Fruit fly (Drosophila melanogaster) whole organism, embryonic: Measurements from ENCODE around the gene RpS12.

Experiments used
- Asciz ChIP-seq: fragments of 200-800 bp; sonication (Bioruptor generic); optimal IDR thresholded peaks from 2 replicates; lab custom pipeline; 2017; ENCODE audit warnings: missing biosample characterization, mild to moderate bottlenecking, missing genetic modification characterization, missing genetic modification reagents
- CG10959 ChIP-seq: fragments of 200-800 bp; sonication (Bioruptor generic); IDR thresholded peaks from 2 replicates; pipeline ENCODE4 v1.3.6; 2022; ENCODE audit warnings: missing biosample characterization, missing genetic modification characterization
- CG11398 ChIP-seq: fragments of 200-800 bp; sonication (Bioruptor generic); optimal IDR thresholded peaks from 2 replicates; lab custom pipeline; 2016; ENCODE audit warnings: missing biosample characterization, missing genetic modification characterization
- CG14667 ChIP-seq: fragments of 200-800 bp; sonication (Bioruptor generic); IDR thresholded peaks from 2 replicates; pipeline ENCODE4 v1.3.6; 2022; ENCODE audit warnings: missing biosample characterization, missing genetic modification characterization
- CG17328 ChIP-seq: fragments of 200-800 bp; sonication (Bioruptor generic); IDR thresholded peaks from 2 replicates; pipeline ENCODE4 v1.3.6; 2022; ENCODE audit warnings: missing biosample characterization, missing genetic modification characterization
- CG18599 ChIP-seq: fragments of 200-800 bp; sonication (Bioruptor generic); optimal IDR thresholded peaks from 3 replicates; lab custom pipeline; 2017; ENCODE audit warnings: missing biosample characterization, missing genetic modification characterization, mild to moderate bottlenecking, moderate library complexity, missing genetic modification reagents
- CG34224 ChIP-seq: fragments of 200-800 bp; sonication (Bioruptor generic); IDR thresholded peaks from 3 replicates; pipeline ENCODE4 v1.3.6; 2022; ENCODE audit warnings: missing biosample characterization, missing genetic modification characterization; ENCODE audit not compliant: partially characterized antibody
- CG3995 ChIP-seq: fragments of 200-800 bp; sonication (Bioruptor generic); optimal IDR thresholded peaks from 3 replicates; lab custom pipeline; 2016; ENCODE audit warnings: missing biosample characterization, missing genetic modification characterization
- CG4730 ChIP-seq: fragments of 200-800 bp; sonication (Bioruptor generic); IDR thresholded peaks from 2 replicates; pipeline ENCODE4 v1.3.6; 2022; ENCODE audit warnings: missing biosample characterization, missing genetic modification characterization
- CG6254 ChIP-seq: fragments of 200-800 bp; sonication (Bioruptor generic); optimal IDR thresholded peaks from 3 replicates; lab custom pipeline; 2017; ENCODE audit warnings: mild to moderate bottlenecking, missing biosample characterization, missing genetic modification reagents, missing genetic modification characterization
- CG6791 ChIP-seq: fragments of 200-800 bp; sonication (Bioruptor generic); IDR thresholded peaks from 3 replicates; pipeline ENCODE4 v1.3.6; 2022; ENCODE audit warnings: missing biosample characterization, missing genetic modification characterization; ENCODE audit not compliant: partially characterized antibody
- CG7271 ChIP-seq: fragments of 200-800 bp; sonication (Bioruptor generic); optimal IDR thresholded peaks from 2 replicates; lab custom pipeline; 2018; ENCODE audit warnings: missing biosample characterization, mild to moderate bottlenecking, missing genetic modification characterization, moderate library complexity
- CG8290 ChIP-seq, 3 experiments: fragments of 200-800 bp; sonication (Bioruptor generic); optimal IDR thresholded peaks; 2 replicates each; lab custom pipeline; 2016 to 2019; ENCODE audit warnings: missing biosample characterization in 3 of 3, missing genetic modification characterization in 3 of 3, mild to moderate bottlenecking in 2 of 3, moderate library complexity in 1 of 3
- CG8359 ChIP-seq: fragments of 200-800 bp; sonication (Bioruptor generic); optimal IDR thresholded peaks from 2 replicates; lab custom pipeline; 2017; ENCODE audit warnings: missing biosample characterization, mild to moderate bottlenecking, missing genetic modification characterization, borderline replicate concordance
- CG8388 ChIP-seq: fragments of 200-800 bp; sonication (Bioruptor generic); optimal IDR thresholded peaks from 2 replicates; lab custom pipeline; 2019; ENCODE audit warnings: missing biosample characterization, mild to moderate bottlenecking, missing genetic modification characterization, moderate library complexity
- CG9437 ChIP-seq: fragments of 200-800 bp; sonication (Bioruptor generic); optimal IDR thresholded peaks from 2 replicates; lab custom pipeline; 2018; ENCODE audit warnings: missing biosample characterization, mild to moderate bottlenecking, missing genetic modification characterization
- CG9727 ChIP-seq: fragments of 200-800 bp; sonication (Bioruptor generic); optimal IDR thresholded peaks from 3 replicates; lab custom pipeline; 2017; ENCODE audit warnings: missing biosample characterization, mild to moderate bottlenecking, missing genetic modification characterization
- CG9797 ChIP-seq: fragments of 200-800 bp; sonication (Bioruptor generic); optimal IDR thresholded peaks from 3 replicates; lab custom pipeline; 2018; ENCODE audit warnings: missing biosample characterization, mild to moderate bottlenecking, missing genetic modification characterization
- Dref ChIP-seq: fragments of 200-800 bp; sonication (Bioruptor generic); IDR thresholded peaks from 2 replicates; pipeline ENCODE4 v1.3.6; 2022; ENCODE audit warnings: missing biosample characterization, missing genetic modification characterization
- Hr39 ChIP-seq: fragments of >200 bp; optimal IDR thresholded peaks from 2 replicates; lab custom pipeline; 2017
- Hsf ChIP-seq: fragments of 200-800 bp; sonication (Bioruptor generic); optimal IDR thresholded peaks from 3 replicates; lab custom pipeline; 2016; ENCODE audit warnings: missing biosample characterization, missing genetic modification characterization
- Lpt ChIP-seq: fragments of >200 bp; optimal IDR thresholded peaks from 2 replicates; lab custom pipeline; 2018; ENCODE audit warnings: missing biosample characterization, missing genetic modification characterization
- Med ChIP-seq: fragments of 200-800 bp; sonication (Bioruptor generic); peaks from one replicate; lab custom pipeline; 2016; ENCODE audit warnings: missing biosample characterization, missing genetic modification characterization, mild to moderate bottlenecking, inconsistent platforms, moderate library complexity
- Nf-YB ChIP-seq: fragments of 200-800 bp; sonication (Bioruptor generic); optimal IDR thresholded peaks from 3 replicates; lab custom pipeline; 2019; ENCODE audit warnings: missing biosample characterization, mild to moderate bottlenecking, missing genetic modification characterization, moderate library complexity
- NfI ChIP-seq: fragments of 200-800 bp; sonication (Bioruptor generic); optimal IDR thresholded peaks from 3 replicates; lab custom pipeline; 2018; ENCODE audit warnings: missing biosample characterization, mild to moderate bottlenecking, missing genetic modification characterization, moderate library complexity
- Rfx ChIP-seq: fragments of 200-800 bp; sonication (Bioruptor generic); IDR thresholded peaks from 2 replicates; pipeline ENCODE4 v1.3.6; 2022; ENCODE audit warnings: missing biosample characterization, missing genetic modification characterization
- Stat92E ChIP-seq, 3 experiments: fragments of >200 bp in 2 of 3; fragments of 200-800 bp in 1 of 3; sonication (Bioruptor generic) in 1 of 3; optimal IDR thresholded peaks; 2 replicates each; lab custom pipeline; 2017 to 2019; ENCODE audit warnings: missing biosample characterization in 3 of 3, missing genetic modification characterization in 3 of 3, mild to moderate bottlenecking in 1 of 3, moderate library complexity in 1 of 3
- bab2 ChIP-seq: fragments of 200-800 bp; sonication (Bioruptor generic); optimal IDR thresholded peaks from 2 replicates; lab custom pipeline; 2016; ENCODE audit warnings: missing biosample characterization, missing genetic modification characterization
- ci ChIP-seq: fragments of 200-800 bp; sonication (Bioruptor generic); IDR thresholded peaks from 3 replicates; pipeline ENCODE4 v1.3.6; 2022; ENCODE audit warnings: missing biosample characterization, missing genetic modification characterization
- croc ChIP-seq: fragments of 200-800 bp; sonication (Bioruptor generic); conservative IDR thresholded peaks from 3 replicates; pipeline ENCODE4 v1.3.6; 2022; ENCODE audit warnings: missing biosample characterization, missing genetic modification characterization
- danr ChIP-seq: fragments of 200-800 bp; sonication (Bioruptor generic); IDR thresholded peaks from 2 replicates; pipeline ENCODE4 v1.3.6; 2022; ENCODE audit warnings: missing biosample characterization, missing genetic modification characterization
- disco-r ChIP-seq: fragments of 200-800 bp; sonication (Bioruptor generic); optimal IDR thresholded peaks from 2 replicates; lab custom pipeline; 2016; ENCODE audit warnings: missing biosample characterization, missing genetic modification characterization
- dmrt11E ChIP-seq: fragments of 200-800 bp; sonication (Bioruptor generic); optimal IDR thresholded peaks from 3 replicates; lab custom pipeline; 2018; ENCODE audit warnings: missing biosample characterization, mild to moderate bottlenecking, missing genetic modification characterization, moderate library complexity
- emc ChIP-seq: fragments of 200-800 bp; sonication (Bioruptor generic); optimal IDR thresholded peaks from 2 replicates; lab custom pipeline; 2016; ENCODE audit warnings: missing biosample characterization, missing genetic modification characterization
- eve ChIP-seq, 2 experiments: fragments of >200 bp; optimal IDR thresholded peaks; 2 replicates each; lab custom pipeline; 2017; ENCODE audit warnings: missing biosample characterization in 2 of 2, missing genetic modification characterization in 2 of 2
- ewg ChIP-seq: fragments of 200-800 bp; sonication (Bioruptor generic); optimal IDR thresholded peaks from 3 replicates; lab custom pipeline; 2017; ENCODE audit warnings: mild to moderate bottlenecking, missing biosample characterization, missing genetic modification reagents, missing genetic modification characterization
- eyg ChIP-seq: fragments of 200-800 bp; sonication (Bioruptor generic); optimal IDR thresholded peaks from 3 replicates; lab custom pipeline; 2016; ENCODE audit warnings: missing biosample characterization, missing genetic modification characterization
- fru ChIP-seq: fragments of >200 bp; optimal IDR thresholded peaks from 2 replicates; lab custom pipeline; 2017
- grn ChIP-seq: fragments of 200-800 bp; sonication (Bioruptor generic); optimal IDR thresholded peaks from 3 replicates; lab custom pipeline; 2017; ENCODE audit warnings: missing biosample characterization, missing genetic modification characterization
- ken ChIP-seq: fragments of 200-800 bp; sonication (Bioruptor generic); IDR thresholded peaks from 3 replicates; pipeline ENCODE4 v1.3.6; 2022; ENCODE audit warnings: missing biosample characterization, missing genetic modification characterization
- lab ChIP-seq: fragments of 200-800 bp; sonication (Bioruptor generic); optimal IDR thresholded peaks from 3 replicates; lab custom pipeline; 2017; ENCODE audit warnings: missing biosample characterization, missing genetic modification characterization, mild to moderate bottlenecking, moderate library complexity, missing genetic modification reagents
- lbe ChIP-seq: fragments of 200-800 bp; sonication (Bioruptor generic); optimal IDR thresholded peaks from 2 replicates; lab custom pipeline; 2016; ENCODE audit warnings: missing biosample characterization, mild to moderate bottlenecking, missing genetic modification characterization
- nau ChIP-seq: fragments of 200-800 bp; sonication (Bioruptor generic); optimal IDR thresholded peaks from 3 replicates; lab custom pipeline; 2017; ENCODE audit warnings: missing biosample characterization, mild to moderate bottlenecking, missing genetic modification characterization, missing genetic modification reagents
- row ChIP-seq: fragments of 200-800 bp; sonication (Bioruptor generic); IDR thresholded peaks from 3 replicates; pipeline ENCODE4 v1.3.6; 2022; ENCODE audit warnings: missing biosample characterization, missing genetic modification characterization
- seq ChIP-seq: fragments of 200-800 bp; sonication (Bioruptor generic); IDR thresholded peaks from 2 replicates; pipeline ENCODE4 v1.3.6; 2022; ENCODE audit warnings: missing biosample characterization, missing genetic modification characterization
- sqz ChIP-seq: fragments of 200-800 bp; sonication (Bioruptor generic); optimal IDR thresholded peaks from 3 replicates; lab custom pipeline; 2018; ENCODE audit warnings: missing biosample characterization, mild to moderate bottlenecking, missing genetic modification characterization
- sr ChIP-seq: fragments of 200-800 bp; sonication (Bioruptor generic); IDR thresholded peaks from 3 replicates; pipeline ENCODE4 v1.3.6; 2022; ENCODE audit warnings: missing biosample characterization, missing genetic modification characterization
- ttk ChIP-seq: fragments of 200-800 bp; sonication (Bioruptor generic); IDR thresholded peaks from 2 replicates; pipeline ENCODE4 v2.1.2; 2022; ENCODE audit warnings: missing biosample characterization, missing genetic modification characterization
- z ChIP-seq: fragments of 200-800 bp; sonication (Bioruptor generic); IDR thresholded peaks from 3 replicates; pipeline ENCODE4 v1.3.6; 2022; ENCODE audit warnings: missing biosample characterization, missing genetic modification characterization

Gene RpS12

DNA sequence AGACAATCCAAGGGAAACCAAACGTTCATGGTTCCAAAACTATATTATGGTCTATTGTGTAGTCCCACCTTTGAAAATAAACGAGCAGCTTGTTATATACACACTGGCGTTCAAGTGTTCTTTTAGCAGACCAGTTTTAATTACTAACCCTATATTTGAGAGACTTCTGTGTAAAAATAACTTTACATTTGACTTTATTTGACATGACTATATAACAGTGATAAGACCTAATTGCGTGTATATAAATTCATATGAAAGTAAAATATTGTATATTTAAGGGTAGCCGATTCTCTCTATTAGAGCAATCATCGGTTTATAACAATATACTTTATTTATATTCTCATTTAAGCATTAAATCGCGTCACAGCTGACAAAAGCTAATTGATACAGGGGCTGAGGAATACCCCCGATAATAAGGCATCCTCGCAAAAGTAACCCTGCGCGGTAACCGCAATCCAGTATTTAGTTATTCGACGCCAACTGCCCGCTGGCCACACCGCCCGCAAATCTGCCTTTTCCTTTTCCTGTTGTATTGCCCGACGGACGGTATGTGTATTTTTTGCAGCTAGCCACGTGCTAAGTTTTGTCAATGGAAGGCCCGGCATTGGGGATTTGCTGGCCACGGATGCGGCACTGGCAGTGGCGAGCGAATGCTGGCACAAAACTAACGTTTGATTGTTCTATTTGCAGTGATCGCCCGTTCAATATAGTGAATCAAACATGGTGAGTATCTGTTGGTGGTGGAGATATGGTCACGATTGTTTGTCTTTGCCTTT is 18.3 kb downstream of the RpS12 start, which contains the start of gene RpS4 (continued):
- TF ChIP-seq danr (peak; percentile 42; the same call in 1 of the 2 replicates), Lpt (GFP tag; lab: Kevin White, UChicago) (no peak), ewg (GFP tag; lab: Kevin White, UChicago) (peak; percentile 88), CG10959 (peak; percentile 77), grn (GFP tag; lab: Kevin White, UChicago) (peak; percentile 73), CG9727 (GFP tag; lab: Kevin White, UChicago) (peak; percentile 93), eve (GFP tag; optimal IDR thresholded peaks at IDR 0.05; lab: Kevin White, UChicago) (no peak), lbe (peak; percentile 34), Hr39 (lab: Kevin White, UChicago) (no peak), croc (peak; percentile 56), eyg (GFP tag; lab: Kevin White, UChicago) (peak; percentile 92), fru (lab: Kevin White, UChicago) (no peak), disco-r (peak; percentile 84), seq (peak; percentile 81), Med (GFP tag; lab: Kevin White, UChicago) (peak; percentile 99), Asciz (peak; percentile 93), emc (GFP tag; lab: Kevin White, UChicago) (peak; percentile 68), CG18599 (peak; percentile 90), sr (peak; percentile 92), CG6791 (0 out of 3 replicates have a peak, but pooled peaks have one; percentile 38), CG7271 (tag; lab: Kevin White, UChicago) (peak; percentile 97), CG17328 (peak; percentile 95), CG8359 (GFP tag; lab: Kevin White, UChicago) (peak; percentile 85), CG14667 (GFP tag; lab: Robert Waterston, UW) (no peak), ttk (GFP tag; lab: Robert Waterston, UW) (peak; percentile 76), Nf-YB (GFP tag; lab: Kevin White, UChicago) (peak; percentile 68), ken (GFP tag; lab: Robert Waterston, UW) (peak; percentile 88), CG8290 (GFP tag; optimal IDR thresholded peaks at IDR 0.05; lab: Kevin White, UChicago) (peak; percentile 54), CG8290 (tag; optimal IDR thresholded peaks at IDR 0.05; lab: Kevin White, UChicago) (peak; percentile 92 to 98), CG3995 (GFP tag; lab: Kevin White, UChicago) (peak; percentile 68), CG8388 (peak; percentile 71), ci (GFP tag; lab: Robert Waterston, UW) (peak; percentile 99), CG4730 (GFP tag; lab: Robert Waterston, UW) (peak; percentile 67), z (GFP tag; lab: Robert Waterston, UW) (peak; percentile 50; the same call in 1 of the 3 replicates), CG6254 (GFP tag; lab: Kevin White, UChicago) (peak; percentile 88), Stat92E (GFP tag; optimal IDR thresholded peaks at IDR 0.05; lab: Kevin White, UChicago) (peak in 1 of 3 experiments; percentile 83), Dref (GFP tag; lab: Robert Waterston, UW) (peak; percentile 58), Hsf (GFP tag; lab: Kevin White, UChicago) (peak; percentile 86), lab (peak; percentile 98), row (GFP tag; lab: Robert Waterston, UW) (peak; percentile 92), CG9437 (GFP tag; lab: Kevin White, UChicago) (peak; percentile 75), sqz (GFP tag; lab: Kevin White, UChicago) (peak; percentile 93), nau (peak; percentile 95), CG9797 (GFP tag; lab: Kevin White, UChicago) (peak; percentile 97), CG11398 (GFP tag; lab: Kevin White, UChicago) (peak; percentile 82), Rfx (GFP tag; lab: Robert Waterston, UW) (peak; percentile 93), CG34224 (GFP tag; lab: Robert Waterston, UW) (no peak), NfI (GFP tag; lab: Kevin White, UChicago) (peak; percentile 96), bab2 (peak; percentile 63), dmrt11E (tag; lab: Kevin White, UChicago) (peak; percentile 78)
